Fruit fly (Drosophila melanogaster): ENCODE measurements around the gene Osi11.
A peak's percentile ranks its signal among the peaks of the same experiment; 100 is the strongest.

The Osi11 gene

dm6 chr3R:6278231-6278630 lies 9.7 kb upstream of the Osi11 start, which contains the start of gene Osi12:
Gene Osi12 (plus strand): TSS chr3R:6278531.
- no peak for TF ChIP-seq az2 (GFP tag; optimal IDR thresholded peaks at IDR 0.05)
- TF ChIP-seq Sry-β (GFP tag; optimal IDR thresholded peaks at IDR 0.05): peak; percentile 79
- TF ChIP-seq Deaf1 (tag; optimal IDR thresholded peaks at IDR 0.05): peak; percentile 54

dm6 chr3R:6269986-6270385 lies 1.4 kb upstream of the Osi11 start:
- TF ChIP-seq Ets65A (GFP tag) (peak; percentile 71), sob (GFP tag; IDR thresholded peaks at IDR 0.05) (no peak)

dm6 chr3R:6265890-6266289 lies 2.7 kb downstream of the Osi11 start, which contains the start of gene Osi10b:
Gene Osi10b (plus strand): TSS chr3R:6266190.
- peak; percentile 6 for TF ChIP-seq Ets65A (GFP tag)
- no peak for TF ChIP-seq Ets97D (GFP tag; optimal IDR thresholded peaks at IDR 0.05)
- no peak for TF ChIP-seq Dref (GFP tag; IDR thresholded peaks at IDR 0.05)

- TF ChIP-seq CG5245 (GFP tag; optimal IDR thresholded peaks at IDR 0.05) (no peak), Xrp1 (GFP tag; IDR thresholded peaks at IDR 0.05) (no peak), CG15696 (tag; optimal IDR thresholded peaks at IDR 0.05) (no peak), nerfin-2 (GFP tag; IDR thresholded peaks at IDR 0.05; ENCODE audit: partially characterized antibody) (no peak), CG17912 (GFP tag; optimal IDR thresholded peaks at IDR 0.05) (no peak), CG10267 (tag; optimal IDR thresholded peaks at IDR 0.05) (no peak), unpg (GFP tag; optimal IDR thresholded peaks at IDR 0.05) (no peak), NFAT (GFP tag; IDR thresholded peaks at IDR 0.05) (no peak), CG31224 (GFP tag; IDR thresholded peaks at IDR 0.05) (no peak), wor (GFP tag; IDR thresholded peaks at IDR 0.05) (no peak)
Observed at dm6 chr3R:6263658-6264057, 4.9 kb downstream of the Osi11 start, which contains the start of gene Osi10a. Gene Osi10a (plus strand): TSS chr3R:6263958.

dm6 chr3R:6259837-6260236 lies 8.7 kb downstream of the Osi11 start, which contains the start of gene Osi9:
Gene Osi9 (plus strand): TSS chr3R:6260211.
- TF ChIP-seq Ets65A (GFP tag) (peak; percentile 40), crol (GFP tag; IDR thresholded peaks at IDR 0.05) (0 out of 2 replicates have a peak, but pooled peaks have one; percentile 27), CG7987 (GFP tag; optimal IDR thresholded peaks at IDR 0.05) (no peak), CG12104 (GFP tag; optimal IDR thresholded peaks at IDR 0.05) (no peak), ci (GFP tag; IDR thresholded peaks at IDR 0.05) (0 out of 3 replicates have a peak, but pooled peaks have one; percentile 13), CG6175 (GFP tag; IDR thresholded peaks at IDR 0.05) (0 out of 3 replicates have a peak, but pooled peaks have one; percentile 18), Adf1 (GFP tag; IDR thresholded peaks at IDR 0.05) (peak; percentile 38), CG5180 (GFP tag; optimal IDR thresholded peaks at IDR 0.05) (peak; percentile 33), CG31441 (GFP tag; IDR thresholded peaks at IDR 0.05) (no peak), vvl (GFP tag; IDR thresholded peaks at IDR 0.05) (0 out of 2 replicates have a peak, but pooled peaks have one; percentile 25), Deaf1 (tag; optimal IDR thresholded peaks at IDR 0.05) (peak; percentile 88), CG11560 (tag; IDR thresholded peaks at IDR 0.05) (no peak), wdn (GFP tag; IDR thresholded peaks at IDR 0.05) (no peak), abd-A (tag; optimal IDR thresholded peaks at IDR 0.05) (no peak)

- TF ChIP-seq Ets65A (GFP tag): peak; percentile 33
- TF ChIP-seq tup (GFP tag; optimal IDR thresholded peaks at IDR 0.05): no peak
Observed at dm6 chr3R:6254875-6255274, 13.7 kb downstream of the Osi11 start, which contains the start of gene Osi8. Gene Osi8 (plus strand): TSS chr3R:6255175.

dm6 chr3R:6254438-6254837 lies 14.1 kb downstream of the Osi11 start:
- TF ChIP-seq zf30C (GFP tag; optimal IDR thresholded peaks at IDR 0.05): peak; percentile 71
- no peak for TF ChIP-seq kah (GFP tag; optimal IDR thresholded peaks at IDR 0.05)
- TF ChIP-seq Opbp (GFP tag; IDR thresholded peaks at IDR 0.05; ENCODE audit: partially characterized antibody): no peak
- no peak for TF ChIP-seq CG7357 (GFP tag; IDR thresholded peaks at IDR 0.05)
- no peak for TF ChIP-seq CG16813 (GFP tag; IDR thresholded peaks at IDR 0.05; ENCODE audit: partially characterized antibody)
- peak; percentile 11 for TF ChIP-seq Blimp-1 (GFP tag; optimal IDR thresholded peaks at IDR 0.05)
- TF ChIP-seq pita (GFP tag; optimal IDR thresholded peaks at IDR 0.05): peak; percentile 22
- no peak for TF ChIP-seq Max (GFP tag; optimal IDR thresholded peaks at IDR 0.05)
- no peak for TF ChIP-seq Ets65A (GFP tag)
- no peak for TF ChIP-seq CG3995 (GFP tag; optimal IDR thresholded peaks at IDR 0.05)
- TF ChIP-seq CG1603 (tag; optimal IDR thresholded peaks at IDR 0.05): peak; percentile 7
- TF ChIP-seq gt (GFP tag; IDR thresholded peaks at IDR 0.05): no peak
